Worm (Caenorhabditis elegans) whole organism, mixed stage, embryonic: ENCODE measurements around the gene srw-85.

ENCODE experiments used
- ceh-39 ChIP-seq: fragments of 150-350 bp; optimal IDR thresholded peaks from 2 replicates; lab custom pipeline; 2014; ENCODE audit warnings: missing biosample characterization, missing genetic modification characterization
- ces-1 ChIP-seq: fragments of 150-350 bp; optimal IDR thresholded peaks from 2 replicates; lab custom pipeline; 2014; ENCODE audit warnings: missing biosample characterization, missing genetic modification reagents, missing genetic modification characterization
- lsy-2 ChIP-seq: fragments of 150-350 bp; optimal IDR thresholded peaks from 2 replicates; lab custom pipeline; 2014; ENCODE audit warnings: missing biosample characterization, missing genetic modification characterization
- nhr-237 ChIP-seq: fragments of 150-350 bp; optimal IDR thresholded peaks from 2 replicates; lab custom pipeline; 2014; ENCODE audit warnings: missing biosample characterization, missing genetic modification characterization
- snpc-4 ChIP-seq: fragments of 150-350 bp; optimal IDR thresholded peaks from 2 replicates; lab custom pipeline; 2014; ENCODE audit warnings: missing biosample characterization, missing genetic modification characterization
- unc-39 ChIP-seq: fragments of 150-350 bp; optimal IDR thresholded peaks from 2 replicates; lab custom pipeline; 2014; ENCODE audit warnings: missing biosample characterization, missing genetic modification characterization
- ztf-11 ChIP-seq: fragments of 150-350 bp; optimal IDR thresholded peaks from 2 replicates; lab custom pipeline; 2014; ENCODE audit warnings: missing biosample characterization, missing genetic modification characterization

- TF ChIP-seq ces-1 (GFP tag; lab: Kevin White, UChicago) (no peak), ztf-11 (tag; lab: Kevin White, UChicago) (no peak), unc-39 (tag; lab: Kevin White, UChicago) (no peak), ceh-39 (tag; lab: Kevin White, UChicago) (no peak), snpc-4 (tag; lab: Kevin White, UChicago) (no peak), lsy-2 (no peak), nhr-237 (tag; lab: Kevin White, UChicago) (no peak)
Measured at ce11 chrV:19429605-19430004, 1.3 kb downstream of the srw-85 start.
